Worm (Caenorhabditis elegans): ENCODE data around the gene C29F4.3.

The C29F4.3 gene

DNA sequence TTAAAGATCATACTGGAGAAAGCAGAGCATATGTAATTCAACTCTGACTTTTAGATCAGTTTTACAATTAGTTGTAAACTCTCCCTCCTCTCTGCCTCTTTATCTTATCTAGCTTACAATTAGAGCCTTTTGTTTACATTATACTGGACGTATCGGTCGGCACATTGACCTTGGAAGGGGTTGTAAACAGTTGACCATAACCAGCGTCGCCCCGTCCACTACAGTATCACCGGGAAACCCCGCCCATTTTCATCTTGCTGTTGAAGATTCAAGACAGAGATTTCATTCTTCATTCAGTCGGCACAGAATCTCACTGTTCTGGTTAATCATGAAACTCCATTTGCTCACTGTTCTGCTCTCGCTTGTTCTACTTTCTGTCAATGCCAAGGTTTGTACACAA is 37.0 kb downstream of the C29F4.3 start, which contains the start of gene sdz-27:
Gene sdz-27, plus strand, starts transcription at position 301 of the 400 bp plus-strand sequence.
- no peak for TF ChIP-seq lsy-27 (tag; optimal IDR thresholded peaks at IDR 0.05; ENCODE audit: borderline replicate concordance, insufficient read depth)
- no peak for TF ChIP-seq Y53G8AR.9 (GFP tag; conservative IDR thresholded peaks at IDR 0.05)
- no peak for TF ChIP-seq tbx-9 (tag; optimal IDR thresholded peaks at IDR 0.05; ENCODE audit: borderline replicate concordance)
- TF ChIP-seq lir-1 (GFP tag; conservative IDR thresholded peaks at IDR 0.05) = no peak
- TF ChIP-seq snpc-3.4 (tag; optimal IDR thresholded peaks at IDR 0.05) = no peak
- TF ChIP-seq nhr-90 (tag; optimal IDR thresholded peaks at IDR 0.05) = no peak
- no peak for TF ChIP-seq F10E7.11 (tag; optimal IDR thresholded peaks at IDR 0.05)
- TF ChIP-seq nfya-1 (tag; optimal IDR thresholded peaks at IDR 0.05; ENCODE audit: borderline replicate concordance, insufficient read depth) = no peak
- TF ChIP-seq unc-130 (GFP tag; optimal IDR thresholded peaks at IDR 0.05) = no peak
- TF ChIP-seq chd-7 (tag; optimal IDR thresholded peaks at IDR 0.05) = no peak
- no peak for TF ChIP-seq attf-6 (GFP tag; IDR thresholded peaks at IDR 0.05)
- TF ChIP-seq ekl-4 (GFP tag; IDR thresholded peaks at IDR 0.05) = no peak
- TF ChIP-seq ztf-3 (GFP tag; optimal IDR thresholded peaks at IDR 0.05) = no peak
- no peak for TF ChIP-seq let-607 (tag; optimal IDR thresholded peaks at IDR 0.05)
- no peak for TF ChIP-seq egl-44 (GFP tag; IDR thresholded peaks at IDR 0.05)
- no peak for TF ChIP-seq ZK185.1 (tag; optimal IDR thresholded peaks at IDR 0.05; ENCODE audit: poor library complexity, severe bottlenecking)

DNA sequence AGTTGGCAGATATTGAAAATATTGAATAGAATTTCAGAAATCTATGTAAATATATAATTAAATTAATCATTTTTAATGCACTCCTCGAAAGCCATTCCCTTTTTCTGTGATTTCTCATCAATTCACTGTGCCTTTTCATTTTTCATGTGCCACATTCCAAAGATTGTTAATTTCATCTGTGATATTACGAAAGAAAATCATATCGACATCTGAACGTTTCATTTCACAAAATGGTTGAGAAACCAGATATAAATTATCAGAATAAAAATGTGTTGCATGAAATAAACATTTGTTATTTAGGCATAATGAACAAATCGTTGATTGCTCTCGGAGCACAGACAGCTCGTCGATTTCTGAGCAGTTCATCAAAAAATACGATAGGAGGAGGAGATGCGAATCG is 39.8 kb downstream of the C29F4.3 start, which contains the start of gene nuaf-3:
Gene nuaf-3, plus strand, starts transcription at position 301 of the 400 bp plus-strand sequence.
- TF ChIP-seq ets-4 (GFP tag; optimal IDR thresholded peaks at IDR 0.05) (no peak), nhr-120 (GFP tag; IDR thresholded peaks at IDR 0.05) (no peak), dpl-1 (GFP tag; optimal IDR thresholded peaks at IDR 0.05) (no peak), ama-1 (optimal IDR thresholded peaks at IDR 0.05) (no peak), ama-1 (GFP tag; optimal IDR thresholded peaks at IDR 0.05) (no peak), cebp-1 (GFP tag; IDR thresholded peaks at IDR 0.05) (no peak), cebp-1 (tag; optimal IDR thresholded peaks at IDR 0.05) (peak; percentile 0)

DNA sequence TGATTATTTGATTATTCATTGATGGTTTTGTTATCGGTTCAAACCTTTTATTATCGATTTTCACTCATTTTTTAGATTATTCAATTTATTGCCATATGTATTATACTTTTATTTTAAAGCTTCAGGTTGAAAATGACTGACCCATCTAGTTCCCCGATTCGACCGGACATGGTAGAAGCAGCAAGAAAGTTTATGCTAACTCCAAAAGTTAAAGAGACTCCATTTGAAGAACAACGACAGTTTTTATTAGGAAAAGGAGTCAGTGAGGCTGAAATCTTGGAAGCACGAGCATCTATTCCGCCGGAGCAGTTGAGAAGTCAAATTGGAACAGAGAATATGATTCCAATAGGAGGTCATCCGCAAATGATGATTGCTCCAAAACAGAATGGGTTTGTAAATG is 40.8 kb downstream of the C29F4.3 start, which contains the start of gene prx-14:
Gene prx-14, plus strand, starts transcription at position 120 of the 400 bp plus-strand sequence.
- peak; percentile 2 for TF ChIP-seq gei-17 (GFP tag; optimal IDR thresholded peaks at IDR 0.05)
- TF ChIP-seq repo-1 (tag; optimal IDR thresholded peaks at IDR 0.05) = peak; percentile 52
- no peak for TF ChIP-seq bed-2 (GFP tag; IDR thresholded peaks at IDR 0.05)
- TF ChIP-seq Y95B8A.8 (GFP tag; IDR thresholded peaks at IDR 0.05) = no peak
- TF ChIP-seq C17E4.6 (GFP tag; IDR thresholded peaks at IDR 0.05) = 0 out of 2 replicates have a peak, but pooled peaks have one; percentile 42
- 0 out of 2 replicates have a peak, but pooled peaks have one; percentile 31 for TF ChIP-seq Y56A3A.18 (GFP tag; IDR thresholded peaks at IDR 0.05)
- no peak for TF ChIP-seq lir-1 (GFP tag; conservative IDR thresholded peaks at IDR 0.05)
- peak; percentile 60 for TF ChIP-seq Y53G8AR.9 (GFP tag; conservative IDR thresholded peaks at IDR 0.05)
- 0 out of 2 replicates have a peak, but pooled peaks have one; percentile 7 for TF ChIP-seq ekl-4 (GFP tag; IDR thresholded peaks at IDR 0.05)
- TF ChIP-seq B0336.3 (GFP tag; IDR thresholded peaks at IDR 0.05) = peak; percentile 67
- no peak for TF ChIP-seq Y53F4B.3 (GFP tag; IDR thresholded peaks at IDR 0.05)

DNA sequence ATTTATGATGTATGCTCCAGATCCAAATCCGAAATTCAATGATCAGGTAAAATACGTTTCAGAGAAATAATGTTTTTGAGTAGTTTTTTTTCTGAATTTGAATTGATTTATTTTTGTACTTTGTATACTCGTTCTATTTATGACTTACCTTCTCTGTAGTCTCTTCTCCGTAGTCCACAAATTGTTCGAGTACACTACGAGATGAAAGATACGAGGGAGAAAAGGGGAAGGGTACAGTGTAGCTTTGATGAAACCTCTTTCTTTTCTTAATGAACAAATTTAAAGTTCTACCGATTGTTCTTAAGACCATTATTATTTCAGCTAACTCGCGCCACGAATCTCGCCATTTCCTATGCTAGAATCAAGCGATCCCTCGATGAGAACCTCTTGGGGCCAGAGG is 43.7 kb downstream of the C29F4.3 start:
- no peak for TF ChIP-seq F39B2.1 (GFP tag; IDR thresholded peaks at IDR 0.05)
- no peak for TF ChIP-seq xnd-1 (tag; optimal IDR thresholded peaks at IDR 0.05)
- TF ChIP-seq bed-1 (GFP tag; IDR thresholded peaks at IDR 0.05) = no peak
- no peak for TF ChIP-seq Y53G8AR.9 (GFP tag; conservative IDR thresholded peaks at IDR 0.05)
- no peak for TF ChIP-seq him-1 (tag; optimal IDR thresholded peaks at IDR 0.05)
- TF ChIP-seq gei-17 (GFP tag; optimal IDR thresholded peaks at IDR 0.05) = no peak
- TF ChIP-seq ztf-28 (GFP tag; IDR thresholded peaks at IDR 0.05) = no peak
- no peak for TF ChIP-seq somi-1 (GFP tag; optimal IDR thresholded peaks at IDR 0.05)
- no peak for TF ChIP-seq nhr-80 (tag; optimal IDR thresholded peaks at IDR 0.05)
- TF ChIP-seq F10E7.11 (tag; optimal IDR thresholded peaks at IDR 0.05) = no peak
- no peak for TF ChIP-seq K11D2.4 (GFP tag; IDR thresholded peaks at IDR 0.05)
